Fruit fly (Drosophila melanogaster): ENCODE measurements around the gene TTLL4A.
A peak's percentile ranks its signal among the peaks of the same experiment; 100 is the strongest.

Gene TTLL4A

dm6 chr2L:11041785-11042184 lies 52.6 kb downstream of the TTLL4A start:
- TF ChIP-seq Dll (optimal IDR thresholded peaks at IDR 0.05): no peak
- TF ChIP-seq EcR (GFP tag; optimal IDR thresholded peaks at IDR 0.05): no peak
- TF ChIP-seq usp (GFP tag; optimal IDR thresholded peaks at IDR 0.05): no peak
- no peak for TF ChIP-seq CG8478 (optimal IDR thresholded peaks at IDR 0.05)
- TF ChIP-seq pan (optimal IDR thresholded peaks at IDR 0.05): no peak
- no peak for TF ChIP-seq psq (optimal IDR thresholded peaks at IDR 0.05)

DNA sequence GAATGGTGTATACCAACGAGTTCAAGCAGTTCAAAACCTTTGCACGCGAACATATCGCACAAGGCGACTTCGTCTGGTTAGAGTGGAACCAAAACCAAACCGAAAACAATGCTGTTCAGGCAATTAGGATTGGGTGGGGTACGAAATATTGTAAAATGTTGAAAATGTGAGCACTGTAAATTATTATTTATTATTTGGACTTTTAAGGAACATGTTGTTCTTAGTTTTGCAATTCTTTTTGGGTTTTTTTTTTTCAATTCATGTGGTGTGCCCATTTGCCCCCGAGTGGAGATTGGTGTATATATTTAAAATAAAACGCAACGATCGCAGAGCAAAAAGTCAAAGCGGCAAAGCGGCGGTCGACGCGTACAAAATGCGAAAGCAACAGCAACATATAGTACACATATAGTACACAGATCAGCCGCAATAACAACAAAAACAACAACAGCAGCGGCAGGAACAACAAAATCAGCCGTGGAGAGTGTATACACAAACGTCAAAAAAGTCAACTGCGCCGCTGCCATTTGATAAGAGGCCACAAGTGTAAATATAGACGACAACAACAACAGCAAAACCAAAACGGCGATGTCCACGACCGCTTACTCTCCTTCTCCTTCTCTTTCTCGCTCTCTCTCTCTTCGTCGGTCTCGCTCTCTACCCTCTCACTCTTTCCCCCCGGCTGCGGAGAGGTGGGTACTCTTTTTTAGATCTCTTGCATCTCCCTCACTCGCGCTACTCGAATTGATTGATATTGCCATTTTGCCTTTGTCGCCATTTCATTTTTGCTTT lies 55.7 kb downstream of the TTLL4A start:
- TF ChIP-seq pan (optimal IDR thresholded peaks at IDR 0.05) (no peak), usp (GFP tag; optimal IDR thresholded peaks at IDR 0.05) (no peak), Dll (optimal IDR thresholded peaks at IDR 0.05) (peak; percentile 56), CG8478 (optimal IDR thresholded peaks at IDR 0.05) (no peak), EcR (GFP tag; optimal IDR thresholded peaks at IDR 0.05) (peak; percentile 65 to 91)

- no peak for TF ChIP-seq usp (GFP tag; optimal IDR thresholded peaks at IDR 0.05)
- peak; percentile 5 to 49 for TF ChIP-seq EcR (GFP tag; optimal IDR thresholded peaks at IDR 0.05)
- no peak for TF ChIP-seq psq (optimal IDR thresholded peaks at IDR 0.05)
- TF ChIP-seq pan (optimal IDR thresholded peaks at IDR 0.05): no peak
- no peak for TF ChIP-seq CG8478 (optimal IDR thresholded peaks at IDR 0.05)
- TF ChIP-seq Dll (optimal IDR thresholded peaks at IDR 0.05): no peak
These were observed 56.3 kb downstream of the TTLL4A start for dm6 chr2L:11045467-11045914.

DNA sequence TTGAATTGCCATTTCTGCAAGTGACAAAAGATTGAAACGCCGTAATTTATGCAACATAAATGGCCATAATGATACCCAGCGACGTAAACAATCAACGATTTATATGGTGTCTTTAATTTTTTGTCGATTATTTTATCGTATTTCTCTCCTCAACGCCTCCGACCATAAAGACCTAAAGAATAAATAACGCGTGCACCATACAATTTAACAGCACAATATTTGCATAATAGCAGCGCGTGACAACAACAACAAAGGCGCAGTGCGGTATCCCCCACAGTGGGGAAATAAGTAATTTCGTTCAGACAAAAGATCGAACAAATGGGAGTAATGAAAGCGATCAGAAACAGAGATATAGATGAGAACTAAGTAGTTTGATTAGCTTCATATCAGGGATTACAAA lies 56.9 kb downstream of the TTLL4A start:
- no peak for TF ChIP-seq CG8478 (optimal IDR thresholded peaks at IDR 0.05)
- TF ChIP-seq psq (optimal IDR thresholded peaks at IDR 0.05): no peak
- TF ChIP-seq EcR (GFP tag; optimal IDR thresholded peaks at IDR 0.05): no peak
- no peak for TF ChIP-seq pan (optimal IDR thresholded peaks at IDR 0.05)
- TF ChIP-seq Dll (optimal IDR thresholded peaks at IDR 0.05): no peak
- TF ChIP-seq usp (GFP tag; optimal IDR thresholded peaks at IDR 0.05): no peak

Measured in whole organism.